Worm (Caenorhabditis elegans) whole organism, early embryonic: ENCODE results near the gene Y46G5A.29.

Source experiments
- ama-1 ChIP-seq: fragments of 150-350 bp; optimal IDR thresholded peaks from 2 replicates; lab custom pipeline; 2014
- ceh-36 ChIP-seq: sonication (generic microtip); optimal IDR thresholded peaks from 2 replicates; lab custom pipeline; 2016; ENCODE audit warnings: missing genetic modification characterization, inconsistent platforms, missing compliant biosample characterization
- flt-1 ChIP-seq: fragments of 200-800 bp; sonication (Bioruptor generic); IDR thresholded peaks from 2 replicates; pipeline ENCODE4 v1.3.6; 2022; ENCODE audit warnings: missing genetic modification characterization, missing compliant biosample characterization
- hmbx-1 ChIP-seq: sonication (generic microtip); optimal IDR thresholded peaks from 2 replicates; lab custom pipeline; 2016; ENCODE audit warnings: mild to moderate bottlenecking, missing genetic modification characterization, missing compliant biosample characterization
- hmg-4 ChIP-seq: fragments of 200-800 bp; sonication (Bioruptor generic); optimal IDR thresholded peaks from 2 replicates; lab custom pipeline; 2018; ENCODE audit warnings: mild to moderate bottlenecking, missing genetic modification characterization, missing compliant biosample characterization
- hnd-1 ChIP-seq: sonication (generic microtip); optimal IDR thresholded peaks from 2 replicates; lab custom pipeline; 2016; ENCODE audit warnings: missing genetic modification characterization, missing compliant biosample characterization
- pes-1 ChIP-seq: fragments of 200-800 bp; sonication (Bioruptor generic); IDR thresholded peaks from 2 replicates; pipeline ENCODE4 v1.3.6; 2022; ENCODE audit warnings: missing genetic modification reagents, missing genetic modification characterization, missing compliant biosample characterization
- scrt-1 ChIP-seq: fragments of 200-800 bp; sonication (Bioruptor generic); IDR thresholded peaks from 2 replicates; pipeline ENCODE4 v1.3.6; 2022; ENCODE audit warnings: missing genetic modification characterization, missing compliant biosample characterization

ce11 chrII:12816412-12817146 lies 39.4 kb upstream of the Y46G5A.29 start, which contains the start of gene acl-7:
- TF ChIP-seq ama-1 (lab: Kevin White, UChicago): no peak
- TF ChIP-seq hmg-4 (GFP tag; lab: Kevin White, UChicago): no peak
- TF ChIP-seq flt-1: no peak
- TF ChIP-seq hmbx-1 (tag; lab: Kevin White, UChicago): no peak
- no peak for TF ChIP-seq ceh-36 (tag; lab: Kevin White, UChicago)
- TF ChIP-seq pes-1: no peak
- no peak for TF ChIP-seq scrt-1
- no peak for TF ChIP-seq hnd-1
